Fruit fly (Drosophila melanogaster) whole organism, embryonic: ENCODE results near the gene CG14694.

ENCODE experiments used
- Atf3 ChIP-seq: fragments of 200-800 bp; sonication (Bioruptor generic); optimal IDR thresholded peaks from 3 replicates; lab custom pipeline; 2016; ENCODE audit warnings: missing biosample characterization, missing genetic modification characterization
- CG10654 ChIP-seq: fragments of 200-800 bp; sonication (Bioruptor generic); optimal IDR thresholded peaks from 2 replicates; lab custom pipeline; 2016; ENCODE audit warnings: missing biosample characterization, missing genetic modification characterization
- CG11456 ChIP-seq: fragments of 200-800 bp; sonication (Bioruptor generic); IDR thresholded peaks from 3 replicates; pipeline ENCODE4 v1.3.6; 2022; ENCODE audit warnings: missing biosample characterization, missing genetic modification characterization
- CG12299 ChIP-seq: fragments of 200-800 bp; sonication (Bioruptor generic); optimal IDR thresholded peaks from 2 replicates; lab custom pipeline; 2018; ENCODE audit warnings: missing biosample characterization, mild to moderate bottlenecking, missing genetic modification characterization
- CG13296 ChIP-seq: fragments of 200-800 bp; sonication (Bioruptor generic); optimal IDR thresholded peaks from 3 replicates; lab custom pipeline; 2018; ENCODE audit warnings: missing biosample characterization, mild to moderate bottlenecking, missing genetic modification characterization
- CG17361 ChIP-seq: fragments of 200-800 bp; sonication (Bioruptor generic); IDR thresholded peaks from 3 replicates; pipeline ENCODE4 v1.3.6; 2022; ENCODE audit warnings: missing biosample characterization, missing genetic modification characterization
- CG2120 ChIP-seq: fragments of 200-800 bp; sonication (Bioruptor generic); optimal IDR thresholded peaks from 3 replicates; lab custom pipeline; 2016; ENCODE audit warnings: missing biosample characterization, missing genetic modification characterization
- CG3847 ChIP-seq: fragments of 200-800 bp; sonication (Bioruptor generic); IDR thresholded peaks from 2 replicates; pipeline ENCODE4 v1.3.6; 2022; ENCODE audit warnings: missing biosample characterization, missing genetic modification characterization
- CG42726 ChIP-seq: fragments of 200-800 bp; sonication (Bioruptor generic); IDR thresholded peaks from 2 replicates; pipeline ENCODE4 v1.3.6; 2022; ENCODE audit warnings: missing biosample characterization, missing genetic modification characterization; ENCODE audit not compliant: partially characterized antibody
- CG6791 ChIP-seq: fragments of 200-800 bp; sonication (Bioruptor generic); IDR thresholded peaks from 3 replicates; pipeline ENCODE4 v1.3.6; 2022; ENCODE audit warnings: missing biosample characterization, missing genetic modification characterization; ENCODE audit not compliant: partially characterized antibody
- CG7786 ChIP-seq: fragments of 200-800 bp; sonication (Bioruptor generic); optimal IDR thresholded peaks from 2 replicates; lab custom pipeline; 2016; ENCODE audit warnings: missing biosample characterization, missing genetic modification characterization
- CG7963 ChIP-seq: fragments of 200-800 bp; sonication (Bioruptor generic); IDR thresholded peaks from 3 replicates; pipeline ENCODE4 v1.3.6; 2022; ENCODE audit warnings: missing biosample characterization, missing genetic modification characterization; ENCODE audit not compliant: partially characterized antibody
- CG8290 ChIP-seq, 3 experiments: fragments of 200-800 bp; sonication (Bioruptor generic); optimal IDR thresholded peaks; 2 replicates each; lab custom pipeline; 2016 to 2019; ENCODE audit warnings: missing biosample characterization in 3 of 3, missing genetic modification characterization in 3 of 3, mild to moderate bottlenecking in 2 of 3, moderate library complexity in 1 of 3
- CG9609 ChIP-seq: fragments of 200-800 bp; sonication (Bioruptor generic); optimal IDR thresholded peaks from 3 replicates; lab custom pipeline; 2016; ENCODE audit warnings: missing biosample characterization, missing genetic modification characterization
- CG9932 ChIP-seq: fragments of 200-800 bp; sonication (Bioruptor generic); IDR thresholded peaks from 2 replicates; pipeline ENCODE4 v1.3.6; 2022; ENCODE audit warnings: missing biosample characterization, missing genetic modification characterization
- CHES-1-like ChIP-seq: fragments of 200-800 bp; sonication (Bioruptor generic); optimal IDR thresholded peaks from 2 replicates; lab custom pipeline; 2016; ENCODE audit warnings: missing biosample characterization, missing genetic modification characterization
- Dad ChIP-seq: fragments of 200-800 bp; sonication (Bioruptor generic); optimal IDR thresholded peaks from 3 replicates; lab custom pipeline; 2016; ENCODE audit warnings: missing biosample characterization, missing genetic modification characterization
- Eip74EF ChIP-seq, 2 experiments: fragments of 200-800 bp in 1 of 2; fragments of >200 bp in 1 of 2; sonication (Bioruptor generic) in 1 of 2; optimal IDR thresholded peaks; 2 replicates each; lab custom pipeline; 2017 to 2019; ENCODE audit warnings: missing biosample characterization in 2 of 2, missing genetic modification characterization in 2 of 2, mild to moderate bottlenecking in 1 of 2, moderate library complexity in 1 of 2
- H2.0 ChIP-seq: fragments of 200-800 bp; sonication (Bioruptor generic); IDR thresholded peaks from 2 replicates; pipeline ENCODE4 v1.3.6; 2022; ENCODE audit warnings: missing biosample characterization, missing genetic modification characterization
- HLH3B ChIP-seq: fragments of 200-800 bp; sonication (Bioruptor generic); IDR thresholded peaks from 2 replicates; pipeline ENCODE4 v1.3.6; 2022; ENCODE audit warnings: missing biosample characterization, missing genetic modification characterization
- Med ChIP-seq: fragments of 200-800 bp; sonication (Bioruptor generic); peaks from one replicate; lab custom pipeline; 2016; ENCODE audit warnings: missing biosample characterization, missing genetic modification characterization, mild to moderate bottlenecking, inconsistent platforms, moderate library complexity
- Mes4 ChIP-seq: fragments of 200-800 bp; sonication (Bioruptor generic); optimal IDR thresholded peaks from 2 replicates; lab custom pipeline; 2016; ENCODE audit warnings: missing biosample characterization, missing genetic modification characterization
- Neu2 ChIP-seq: fragments of 200-800 bp; sonication (Bioruptor generic); optimal IDR thresholded peaks from 3 replicates; lab custom pipeline; 2016; ENCODE audit warnings: missing biosample characterization, missing genetic modification characterization, borderline replicate concordance
- Optix ChIP-seq: fragments of 200-800 bp; sonication (Bioruptor generic); IDR thresholded peaks from 3 replicates; pipeline ENCODE4 v1.3.6; 2022; ENCODE audit warnings: missing biosample characterization, missing genetic modification characterization
- Scr ChIP-seq: fragments of 200-800 bp; sonication (Bioruptor generic); IDR thresholded peaks from 2 replicates; pipeline ENCODE4 v1.3.6; 2022; ENCODE audit warnings: missing biosample characterization, missing genetic modification characterization; ENCODE audit not compliant: partially characterized antibody
- Sox102F ChIP-seq: fragments of 200-800 bp; sonication (Bioruptor generic); optimal IDR thresholded peaks from 2 replicates; lab custom pipeline; 2018; ENCODE audit warnings: missing biosample characterization, mild to moderate bottlenecking, missing genetic modification characterization, moderate library complexity
- Trl ChIP-seq, 3 experiments: fragments of >200 bp in 2 of 3; fragments of 200-800 bp in 1 of 3; sonication (Bioruptor generic) in 1 of 3; optimal IDR thresholded peaks; 2 replicates in 1 of 3; 3 replicates in 2 of 3; lab custom pipeline; 2016 to 2017; ENCODE audit warnings: missing biosample characterization in 1 of 3, missing genetic modification characterization in 1 of 3
- bab2 ChIP-seq: fragments of 200-800 bp; sonication (Bioruptor generic); optimal IDR thresholded peaks from 2 replicates; lab custom pipeline; 2016; ENCODE audit warnings: missing biosample characterization, missing genetic modification characterization
- cg ChIP-seq: fragments of 200-800 bp; sonication (Bioruptor generic); optimal IDR thresholded peaks from 3 replicates; lab custom pipeline; 2019; ENCODE audit warnings: missing biosample characterization, mild to moderate bottlenecking, missing genetic modification characterization, moderate library complexity
- dimm ChIP-seq: fragments of 200-800 bp; sonication (Bioruptor generic); IDR thresholded peaks from 2 replicates; pipeline ENCODE4 v1.3.6; 2022; ENCODE audit warnings: missing biosample characterization, missing genetic modification characterization
- gcm2 ChIP-seq: fragments of 200-800 bp; sonication (Bioruptor generic); optimal IDR thresholded peaks from 2 replicates; lab custom pipeline; 2016; ENCODE audit warnings: missing biosample characterization, missing genetic modification characterization
- inv ChIP-seq: fragments of 200-800 bp; sonication (Bioruptor generic); IDR thresholded peaks from 2 replicates; pipeline ENCODE4 v1.3.6; 2022; ENCODE audit warnings: missing biosample characterization, missing genetic modification characterization; ENCODE audit not compliant: partially characterized antibody
- lmd ChIP-seq: fragments of 200-800 bp; sonication (Bioruptor generic); IDR thresholded peaks from 2 replicates; pipeline ENCODE4 v1.3.6; 2022; ENCODE audit warnings: missing biosample characterization, missing genetic modification characterization
- org-1 ChIP-seq: fragments of 200-800 bp; sonication (Bioruptor generic); optimal IDR thresholded peaks from 2 replicates; lab custom pipeline; 2017; ENCODE audit warnings: missing biosample characterization, missing genetic modification characterization
- prd ChIP-seq, 3 experiments: fragments of >200 bp in 2 of 3; fragments of 200-800 bp in 1 of 3; sonication (Bioruptor generic) in 1 of 3; optimal IDR thresholded peaks in 2 of 3; IDR thresholded peaks in 1 of 3; 2 replicates in 2 of 3; 3 replicates in 1 of 3; pipeline versions ENCODE4 v1.3.6 to Lab custom; 2017 to 2022; ENCODE audit warnings: missing biosample characterization in 1 of 3, missing genetic modification characterization in 1 of 3
- row ChIP-seq: fragments of 200-800 bp; sonication (Bioruptor generic); IDR thresholded peaks from 3 replicates; pipeline ENCODE4 v1.3.6; 2022; ENCODE audit warnings: missing biosample characterization, missing genetic modification characterization
- so ChIP-seq: fragments of 200-800 bp; sonication (Bioruptor generic); IDR thresholded peaks from 3 replicates; pipeline ENCODE4 v1.3.6; 2022; ENCODE audit warnings: missing biosample characterization, missing genetic modification characterization
- tap ChIP-seq: fragments of 200-800 bp; optimal IDR thresholded peaks from 3 replicates; lab custom pipeline; 2019; ENCODE audit warnings: missing biosample characterization, mild to moderate bottlenecking, missing genetic modification characterization, moderate library complexity
- trh ChIP-seq: fragments of 200-800 bp; sonication (Bioruptor generic); optimal IDR thresholded peaks from 2 replicates; lab custom pipeline; 2016; ENCODE audit warnings: missing biosample characterization, missing genetic modification characterization

The CG14694 gene

DNA sequence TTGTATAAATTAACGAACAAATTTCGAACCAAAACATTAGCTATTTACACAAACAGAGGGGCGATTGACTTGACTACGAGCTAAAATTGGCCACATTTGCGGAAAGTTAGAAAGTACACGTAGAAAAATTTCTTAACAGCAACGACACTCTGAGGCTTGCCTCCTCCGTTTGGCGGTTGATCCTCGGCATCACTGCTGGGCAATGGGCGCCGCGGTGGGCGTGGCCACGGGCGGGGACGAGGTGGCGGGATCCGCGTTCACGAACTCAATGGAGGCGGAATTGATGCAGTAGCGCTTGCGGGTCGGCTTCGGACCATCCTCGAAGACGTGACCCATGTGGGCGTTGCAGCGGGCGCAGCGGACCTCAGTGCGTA lies 3.8 kb upstream of the CG14694 start (continued):
- TF ChIP-seq CG13296 (no peak), bab2 (GFP tag; lab: Kevin White, UChicago) (no peak), Optix (GFP tag; lab: Robert Waterston, UW) (0 out of 3 replicates have a peak, but pooled peaks have one; percentile 32), dimm (GFP tag; lab: Robert Waterston, UW) (no peak), CG6791 (GFP tag; lab: Robert Waterston, UW) (no peak), CG2120 (GFP tag; lab: Kevin White, UChicago) (no peak), CG7786 (GFP tag; lab: Kevin White, UChicago) (peak; percentile 17), CG9609 (GFP tag; lab: Kevin White, UChicago) (peak; percentile 20), prd (optimal IDR thresholded peaks at IDR 0.05; lab: Kevin White, UChicago) (no peak), prd (GFP tag; IDR thresholded peaks at IDR 0.05; lab: Robert Waterston, UW) (no peak), CG12299 (tag; lab: Kevin White, UChicago) (no peak), row (no peak), CG3847 (GFP tag; lab: Robert Waterston, UW) (no peak), Neu2 (GFP tag; lab: Kevin White, UChicago) (peak; percentile 37), trh (GFP tag; lab: Kevin White, UChicago) (no peak), CG7963 (GFP tag; lab: Robert Waterston, UW) (no peak), Scr (GFP tag; lab: Robert Waterston, UW) (no peak), Sox102F (GFP tag; lab: Kevin White, UChicago) (no peak), H2.0 (GFP tag; lab: Robert Waterston, UW) (no peak), tap (tag; lab: Kevin White, UChicago) (no peak), org-1 (GFP tag; lab: Kevin White, UChicago) (no peak), Med (GFP tag; lab: Kevin White, UChicago) (peak; percentile 78), lmd (GFP tag; lab: Robert Waterston, UW) (peak; percentile 28; the same call in 1 of the 2 replicates), CG42726 (no peak), inv (GFP tag; lab: Robert Waterston, UW) (no peak), cg (GFP tag; lab: Kevin White, UChicago) (no peak), Eip74EF (GFP tag; optimal IDR thresholded peaks at IDR 0.05; lab: Kevin White, UChicago) (no peak), CG10654 (GFP tag; lab: Kevin White, UChicago) (no peak), CHES-1-like (no peak), CG17361 (GFP tag; lab: Robert Waterston, UW) (0 out of 3 replicates have a peak, but pooled peaks have one; percentile 10), so (GFP tag; lab: Robert Waterston, UW) (no peak), Trl (optimal IDR thresholded peaks at IDR 0.05; lab: Kevin White, UChicago) (no peak), Trl (GFP tag; optimal IDR thresholded peaks at IDR 0.05; lab: Kevin White, UChicago) (peak; percentile 46), CG11456 (no peak), CG9932 (GFP tag; lab: Robert Waterston, UW) (no peak), CG8290 (GFP tag; optimal IDR thresholded peaks at IDR 0.05; lab: Kevin White, UChicago) (no peak), CG8290 (tag; optimal IDR thresholded peaks at IDR 0.05; lab: Kevin White, UChicago) (no peak), Atf3 (no peak), HLH3B (GFP tag; lab: Robert Waterston, UW) (peak; percentile 17; the same call in 1 of the 2 replicates), gcm2 (GFP tag; lab: Kevin White, UChicago) (no peak), Dad (GFP tag; lab: Kevin White, UChicago) (no peak), Mes4 (GFP tag; lab: Kevin White, UChicago) (no peak)
